Worm (Caenorhabditis elegans) whole organism, dauer: ENCODE measurements around the gene Y57G11C.20.

Experiments
- unc-62 ChIP-seq: sonication (generic microtip); optimal IDR thresholded peaks from 2 replicates; lab custom pipeline; 2017; ENCODE audit warnings: missing biosample characterization, missing genetic modification reagents, missing genetic modification characterization

Gene Y57G11C.20

ce11 chrIV:14883812-14884211, 40.6 kb downstream of the Y57G11C.20 start:
- no peak for TF ChIP-seq unc-62

DNA sequence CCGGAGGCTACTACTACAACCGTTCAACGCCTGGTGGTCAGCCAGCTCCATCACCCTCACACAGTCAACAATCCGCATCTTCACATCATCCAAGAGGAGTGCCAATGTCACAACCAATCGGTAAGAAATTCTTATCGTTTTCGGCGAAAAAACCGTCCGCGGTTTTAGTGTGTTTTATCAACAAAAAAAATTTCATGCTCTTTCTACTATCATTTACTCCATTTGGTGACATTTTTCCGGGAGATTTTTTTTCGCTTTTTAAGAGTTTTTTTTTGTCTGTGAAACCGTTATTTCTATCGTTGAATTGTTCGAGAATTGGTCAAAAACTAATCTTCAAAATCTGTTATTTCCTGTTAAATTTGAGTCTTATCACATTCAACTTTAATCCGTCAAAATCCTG, 42.4 kb downstream of the Y57G11C.20 start:
- TF ChIP-seq unc-62: no peak

DNA sequence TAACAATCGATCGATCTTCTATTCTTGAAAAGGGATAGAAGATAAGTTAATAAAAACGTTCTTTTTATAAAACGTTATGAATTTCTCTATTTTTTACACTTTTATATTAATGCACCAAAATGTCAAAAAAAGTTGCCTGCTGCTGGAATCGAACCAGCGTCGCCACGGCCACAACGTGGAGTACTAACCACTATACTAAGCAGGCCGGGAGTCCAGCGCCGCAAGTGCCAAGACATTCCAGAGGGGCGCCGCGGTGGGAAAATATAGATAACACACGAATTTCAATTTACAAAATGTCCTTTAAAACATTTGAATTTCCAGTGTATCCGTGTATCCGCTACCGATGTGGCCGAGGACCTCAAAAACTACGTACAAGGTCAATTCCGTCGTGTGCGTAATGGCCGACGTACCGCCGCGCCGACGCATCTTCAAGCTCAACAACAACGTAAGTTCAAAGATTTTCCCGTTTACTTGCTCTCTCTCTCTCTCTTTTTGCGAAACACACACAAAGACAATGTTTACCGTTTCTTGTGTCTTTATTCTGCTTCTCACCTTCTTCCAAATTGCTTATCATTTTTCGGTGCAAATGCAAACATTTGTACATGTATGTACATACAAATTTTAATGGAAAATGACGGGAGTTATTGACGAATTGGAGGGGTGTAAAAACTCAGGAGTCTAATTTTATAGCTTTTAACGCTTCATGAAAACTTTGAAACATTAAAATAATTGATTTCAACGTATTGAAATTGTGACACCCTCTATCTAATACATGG, 45.9 kb downstream of the Y57G11C.20 start:
- no peak for TF ChIP-seq unc-62

- TF ChIP-seq unc-62: no peak
These were observed 47.8 kb downstream of the Y57G11C.20 start for ce11 chrIV:14890914-14891313.

DNA sequence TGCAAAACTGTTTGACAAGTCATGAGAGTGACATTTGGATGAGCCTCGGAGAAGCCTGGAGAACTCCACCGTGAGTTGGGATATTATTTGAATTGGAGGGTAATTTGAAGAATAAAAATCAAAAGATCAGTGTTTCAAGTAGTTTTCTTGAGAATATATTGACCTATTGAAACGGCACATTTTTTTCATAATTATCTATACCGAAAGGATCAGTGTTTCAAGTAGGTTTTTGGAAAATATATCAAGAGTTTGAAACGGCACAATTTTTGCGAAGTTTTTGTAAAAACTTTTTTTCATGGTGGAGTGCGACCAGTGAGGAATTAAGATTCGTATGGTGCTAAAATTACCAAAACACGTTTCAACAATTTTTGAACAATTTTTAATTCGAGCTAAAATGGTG, 48.8 kb downstream of the Y57G11C.20 start:
- no peak for TF ChIP-seq unc-62

- TF ChIP-seq unc-62: no peak
These were observed 51.2 kb downstream of the Y57G11C.20 start for ce11 chrIV:14894339-14894738.
